Worm (Caenorhabditis elegans) whole organism, L2 larva: ENCODE results near the gene npr-32.

Source experiments
- F13H6.1 ChIP-seq: sonication (generic microtip); optimal IDR thresholded peaks from 2 replicates; lab custom pipeline; 2016; ENCODE audit warnings: missing genetic modification characterization, missing compliant biosample characterization
- R02D3.7 ChIP-seq: fragments of 150-350 bp; optimal IDR thresholded peaks from 2 replicates; lab custom pipeline; 2014; ENCODE audit warnings: missing biosample characterization, missing genetic modification characterization
- blmp-1 ChIP-seq: sonication (generic microtip); optimal IDR thresholded peaks from 2 replicates; lab custom pipeline; 2017; ENCODE audit warnings: missing genetic modification characterization, mild to moderate bottlenecking, missing compliant biosample characterization, antibody characterized with exemption, moderate library complexity; ENCODE audit not compliant: insufficient read depth
- ceh-82 ChIP-seq: fragments of 150-350 bp; optimal IDR thresholded peaks from 2 replicates; lab custom pipeline; 2014; ENCODE audit warnings: missing biosample characterization, missing genetic modification characterization
- dmd-4 ChIP-seq: sonication (generic microtip); optimal IDR thresholded peaks from 2 replicates; lab custom pipeline; 2017; ENCODE audit warnings: missing biosample characterization, missing genetic modification characterization
- egl-27 ChIP-seq: sonication (generic microtip); optimal IDR thresholded peaks from 3 replicates; lab custom pipeline; 2017; ENCODE audit warnings: missing biosample characterization, missing genetic modification reagents, missing genetic modification characterization
- elt-1 ChIP-seq: fragments of 150-350 bp; optimal IDR thresholded peaks from 2 replicates; lab custom pipeline; 2014; ENCODE audit warnings: missing biosample characterization, missing genetic modification characterization
- elt-3 ChIP-seq: sonication (generic microtip); optimal IDR thresholded peaks from 2 replicates; lab custom pipeline; 2017; ENCODE audit warnings: missing biosample characterization, missing genetic modification characterization
- fos-1 ChIP-seq: fragments of 150-350 bp; optimal IDR thresholded peaks from 2 replicates; lab custom pipeline; 2014; ENCODE audit warnings: missing biosample characterization, missing genetic modification characterization
- lin-13 ChIP-seq: fragments of 150-350 bp; optimal IDR thresholded peaks from 2 replicates; lab custom pipeline; 2014; ENCODE audit warnings: missing biosample characterization, missing genetic modification reagents, missing genetic modification characterization
- lsy-2 ChIP-seq, 2 experiments: fragments of 150-350 bp in 1 of 2; sonication (generic microtip) in 1 of 2; optimal IDR thresholded peaks; 2 replicates each; lab custom pipeline; 2014 to 2017; ENCODE audit warnings: missing biosample characterization in 2 of 2, missing genetic modification characterization in 2 of 2
- mab-5 ChIP-seq: fragments of 150-350 bp; optimal IDR thresholded peaks from 2 replicates; lab custom pipeline; 2014; ENCODE audit warnings: missing biosample characterization, missing genetic modification characterization
- mdl-1 ChIP-seq, 2 experiments: fragments of 150-350 bp in 1 of 2; sonication (generic microtip) in 1 of 2; optimal IDR thresholded peaks; 2 replicates each; lab custom pipeline; 2017; ENCODE audit warnings: missing biosample characterization in 2 of 2, missing genetic modification characterization in 2 of 2
- nhr-10 ChIP-seq: sonication (generic microtip); optimal IDR thresholded peaks from 2 replicates; lab custom pipeline; 2017; ENCODE audit warnings: missing biosample characterization, missing genetic modification characterization
- nhr-11 ChIP-seq: fragments of 150-350 bp; optimal IDR thresholded peaks from 2 replicates; lab custom pipeline; 2014; ENCODE audit warnings: missing biosample characterization, missing genetic modification characterization
- nhr-12 ChIP-seq: fragments of 150-350 bp; optimal IDR thresholded peaks from 2 replicates; lab custom pipeline; 2014; ENCODE audit warnings: missing biosample characterization, missing genetic modification characterization
- nhr-25 ChIP-seq: fragments of 150-350 bp; sonication (generic microtip); optimal IDR thresholded peaks from 3 replicates; lab custom pipeline; 2014; ENCODE audit warnings: missing biosample characterization, missing genetic modification characterization
- peb-1 ChIP-seq: fragments of 150-350 bp; optimal IDR thresholded peaks from 2 replicates; lab custom pipeline; 2014; ENCODE audit warnings: missing biosample characterization, missing genetic modification characterization
- sma-3 ChIP-seq: sonication (generic microtip); optimal IDR thresholded peaks from 2 replicates; lab custom pipeline; 2016; ENCODE audit warnings: missing genetic modification reagents, missing genetic modification characterization, missing compliant biosample characterization
- sma-9 ChIP-seq, 2 experiments: fragments of 150-350 bp in 1 of 2; sonication (generic microtip) in 1 of 2; optimal IDR thresholded peaks; 2 replicates each; lab custom pipeline; 2014 to 2016; ENCODE audit warnings: missing genetic modification characterization in 2 of 2, mild to moderate bottlenecking in 1 of 2, missing biosample characterization in 1 of 2, missing compliant biosample characterization in 1 of 2, missing genetic modification reagents in 1 of 2, moderate library complexity in 1 of 2
- snpc-4 ChIP-seq: fragments of 150-350 bp; optimal IDR thresholded peaks from 2 replicates; lab custom pipeline; 2014; ENCODE audit warnings: missing biosample characterization, missing genetic modification characterization
- unc-62 ChIP-seq: fragments of 150-350 bp; optimal IDR thresholded peaks from 2 replicates; lab custom pipeline; 2014; ENCODE audit warnings: missing biosample characterization, missing genetic modification reagents, missing genetic modification characterization
- ztf-1 ChIP-seq: fragments of 200-800 bp; sonication (Bioruptor generic); conservative IDR thresholded peaks from 2 replicates; pipeline ENCODE4 v1.3.6; 2022; ENCODE audit warnings: missing genetic modification characterization, missing compliant biosample characterization
- ztf-11 ChIP-seq: sonication (generic microtip); optimal IDR thresholded peaks from 2 replicates; lab custom pipeline; 2017; ENCODE audit warnings: missing biosample characterization, missing genetic modification characterization

The npr-32 gene

DNA sequence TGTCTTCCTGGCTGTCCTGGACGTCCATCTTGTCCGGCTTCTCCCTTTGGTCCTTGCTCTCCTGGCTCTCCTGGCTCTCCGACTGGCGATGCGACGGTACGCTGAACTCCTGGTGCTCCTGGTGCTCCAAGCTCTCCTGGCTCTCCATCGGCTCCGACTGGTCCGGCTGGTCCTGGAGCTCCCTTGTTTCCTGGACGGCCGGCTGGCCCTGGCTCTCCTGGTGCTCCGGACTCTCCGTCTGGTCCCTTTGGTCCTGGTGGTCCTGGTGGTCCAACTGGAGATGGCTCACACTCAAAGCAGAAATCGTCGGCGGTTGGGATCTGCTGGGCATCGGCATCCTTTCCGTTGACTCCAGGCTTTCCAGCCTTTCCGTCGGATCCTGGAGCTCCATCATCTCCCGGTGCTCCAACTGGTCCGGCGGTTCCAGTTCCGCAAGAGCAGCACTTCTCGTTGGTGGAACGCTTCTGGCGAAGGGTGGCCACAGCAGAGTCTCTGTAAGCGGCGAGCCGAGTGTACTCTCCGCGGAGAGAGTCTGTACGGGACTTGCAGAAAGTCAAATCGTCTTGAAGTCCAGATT is 47.7 kb downstream of the npr-32 start:
- TF ChIP-seq blmp-1 (tag; lab: Kevin White, UChicago) (no peak), ztf-11 (tag; lab: Kevin White, UChicago) (no peak), dmd-4 (tag; lab: Kevin White, UChicago) (no peak), nhr-25 (tag; lab: Kevin White, UChicago) (no peak), snpc-4 (tag; lab: Kevin White, UChicago) (no peak), unc-62 (no peak), lsy-2 (tag; optimal IDR thresholded peaks at IDR 0.05; lab: Kevin White, UChicago) (no peak), mdl-1 (tag; optimal IDR thresholded peaks at IDR 0.05; lab: Kevin White, UChicago) (no peak), elt-3 (tag; lab: Kevin White, UChicago) (no peak), lin-13 (no peak)

DNA sequence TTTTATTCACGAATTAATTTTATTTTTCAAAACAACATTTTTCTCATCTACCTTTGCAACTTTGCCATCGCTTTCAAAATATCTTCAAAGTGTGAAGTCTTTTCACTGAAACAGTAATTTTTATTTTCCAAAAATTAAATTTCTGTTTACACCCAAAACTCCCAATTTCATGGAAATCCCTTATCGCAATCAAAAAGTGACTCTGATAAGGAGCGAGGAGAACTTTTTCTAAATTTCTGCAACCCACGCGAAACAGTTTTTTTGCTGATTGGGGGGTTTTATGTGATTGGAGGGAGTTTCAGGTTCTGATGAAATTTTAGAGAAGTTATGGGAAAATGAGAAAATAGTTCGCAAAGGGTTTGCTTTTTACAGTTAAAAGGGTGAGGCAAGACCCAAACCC is 51.3 kb downstream of the npr-32 start:
- no peak for TF ChIP-seq R02D3.7 (tag; lab: Kevin White, UChicago)
- TF ChIP-seq egl-27 (tag; lab: Kevin White, UChicago): no peak
- no peak for TF ChIP-seq sma-9 (GFP tag; optimal IDR thresholded peaks at IDR 0.05; lab: Kevin White, UChicago)
- TF ChIP-seq sma-9 (tag; optimal IDR thresholded peaks at IDR 0.05; lab: Kevin White, UChicago): no peak
- TF ChIP-seq fos-1 (tag; lab: Kevin White, UChicago): peak; percentile 18

DNA sequence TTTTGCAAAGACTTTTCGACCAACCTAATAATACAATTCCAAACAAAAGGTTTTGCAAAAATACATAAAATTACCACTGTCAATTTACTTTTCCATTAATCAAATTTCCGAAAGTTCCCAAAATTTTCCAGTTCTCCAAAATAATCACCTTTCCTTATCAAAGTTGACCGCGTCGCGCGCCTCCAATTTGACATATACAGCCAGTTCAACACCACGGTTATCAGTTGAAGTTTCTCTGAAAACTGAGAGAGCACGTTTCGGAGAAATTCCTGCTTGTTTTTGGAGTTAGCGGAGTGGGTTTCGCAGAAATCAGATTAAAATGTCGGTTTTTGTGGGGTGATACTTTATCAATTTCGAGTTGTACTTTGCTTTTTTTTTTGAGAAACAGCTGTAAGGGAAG is 51.8 kb downstream of the npr-32 start:
- TF ChIP-seq fos-1 (tag; lab: Kevin White, UChicago): peak; percentile 35
- no peak for TF ChIP-seq sma-3 (GFP tag; lab: Kevin White, UChicago)
- TF ChIP-seq elt-1 (tag; lab: Kevin White, UChicago): no peak
- TF ChIP-seq elt-3 (tag; lab: Kevin White, UChicago): no peak
- no peak for TF ChIP-seq nhr-11 (tag; lab: Kevin White, UChicago)
- TF ChIP-seq ztf-1 (GFP tag; lab: Robert Waterston, UW): no peak

DNA sequence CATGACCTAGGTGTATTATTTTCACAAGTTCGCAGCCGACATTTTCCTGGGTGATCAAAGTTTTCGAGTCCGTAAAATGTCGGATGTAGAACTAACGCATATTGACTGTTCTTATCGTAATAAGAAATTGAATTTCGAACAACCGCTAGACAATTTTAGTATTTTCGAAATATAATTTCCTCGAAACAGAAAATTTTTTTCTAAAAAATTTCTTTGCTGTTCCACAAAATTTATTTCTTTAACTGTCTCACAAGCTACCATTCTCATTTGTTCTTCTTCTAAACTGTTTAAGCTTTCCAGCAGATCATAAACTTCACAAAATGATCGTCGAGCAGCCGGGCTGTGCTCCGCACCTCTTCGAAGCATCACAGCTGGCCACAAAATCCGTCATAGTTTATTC is 54.7 kb downstream of the npr-32 start, which contains the start of gene C52D10.3:
C52D10.3 (plus strand) TSS at position 301 of the 400 bp plus-strand sequence.
- TF ChIP-seq nhr-10 (no peak), F13H6.1 (tag; lab: Kevin White, UChicago) (no peak), nhr-12 (tag; lab: Kevin White, UChicago) (no peak), ceh-82 (tag; lab: Kevin White, UChicago) (no peak), peb-1 (tag; lab: Kevin White, UChicago) (no peak), mab-5 (tag; lab: Kevin White, UChicago) (no peak)
- TF ChIP-seq, all 48 proteins: peak for 0
